Fruit fly (Drosophila melanogaster) whole organism, prepupa: ENCODE data around the gene CG2656.

Experiments
- CG11762 ChIP-seq: fragments of 200-800 bp; sonication (Bioruptor generic); optimal IDR thresholded peaks from 3 replicates; lab custom pipeline; 2016; ENCODE audit warnings: missing biosample characterization, missing genetic modification characterization; ENCODE audit not compliant: insufficient read depth
- CG11902 ChIP-seq: fragments of 200-800 bp; sonication (Bioruptor generic); optimal IDR thresholded peaks from 3 replicates; lab custom pipeline; 2016; ENCODE audit warnings: missing biosample characterization, missing genetic modification characterization
- CG15336 ChIP-seq: fragments of 200-800 bp; sonication (Bioruptor generic); IDR thresholded peaks from 2 replicates; pipeline ENCODE4 v1.3.6; 2022; ENCODE audit warnings: missing biosample characterization, missing genetic modification characterization
- CG1621 ChIP-seq: fragments of 200-800 bp; sonication (Bioruptor generic); optimal IDR thresholded peaks from 3 replicates; lab custom pipeline; 2018; ENCODE audit warnings: missing biosample characterization, mild to moderate bottlenecking, missing genetic modification characterization
- CG16779 ChIP-seq: fragments of 200-800 bp; sonication (Bioruptor generic); optimal IDR thresholded peaks from 3 replicates; lab custom pipeline; 2017; ENCODE audit warnings: missing biosample characterization, mild to moderate bottlenecking, missing genetic modification characterization
- CG31627 ChIP-seq: fragments of 200-800 bp; sonication (Bioruptor generic); optimal IDR thresholded peaks from 3 replicates; lab custom pipeline; 2016; ENCODE audit warnings: missing biosample characterization, missing genetic modification characterization
- CG3919 ChIP-seq: fragments of 200-800 bp; sonication (Bioruptor generic); optimal IDR thresholded peaks from 3 replicates; lab custom pipeline; 2016; ENCODE audit warnings: missing biosample characterization, missing genetic modification characterization
- CG4318 ChIP-seq: fragments of 200-800 bp; sonication (Bioruptor generic); optimal IDR thresholded peaks from 3 replicates; lab custom pipeline; 2017; ENCODE audit warnings: missing biosample characterization, mild to moderate bottlenecking, missing genetic modification characterization
- CG6163 ChIP-seq: fragments of 200-800 bp; sonication (Bioruptor generic); IDR thresholded peaks from 3 replicates; pipeline ENCODE4 v1.3.6; 2022; ENCODE audit warnings: missing biosample characterization, missing genetic modification characterization
- CG6276 ChIP-seq: fragments of 200-800 bp; sonication (Bioruptor generic); optimal IDR thresholded peaks from 2 replicates; lab custom pipeline; 2017; ENCODE audit warnings: missing biosample characterization, mild to moderate bottlenecking, missing genetic modification characterization
- CG6792 ChIP-seq: fragments of 200-800 bp; sonication (Bioruptor generic); optimal IDR thresholded peaks from 3 replicates; lab custom pipeline; 2016; ENCODE audit warnings: missing biosample characterization, missing genetic modification characterization
- CG6854 ChIP-seq: fragments of 200-800 bp; sonication (Bioruptor generic); optimal IDR thresholded peaks from 2 replicates; lab custom pipeline; 2017; ENCODE audit warnings: missing biosample characterization, mild to moderate bottlenecking, missing genetic modification characterization
- CG8119 ChIP-seq: fragments of 200-800 bp; sonication (Bioruptor generic); IDR thresholded peaks from 3 replicates; pipeline ENCODE4 v1.3.6; 2022; ENCODE audit warnings: missing biosample characterization, missing genetic modification characterization
- CG9139 ChIP-seq: fragments of 200-800 bp; sonication (Bioruptor generic); optimal IDR thresholded peaks from 3 replicates; lab custom pipeline; 2017; ENCODE audit warnings: missing biosample characterization, mild to moderate bottlenecking, missing genetic modification characterization
- Eip75B ChIP-seq: fragments of 200-800 bp; sonication (Bioruptor generic); optimal IDR thresholded peaks from 3 replicates; lab custom pipeline; 2016; ENCODE audit warnings: missing biosample characterization, missing genetic modification characterization
- Eip78C ChIP-seq: fragments of 200-800 bp; sonication (Bioruptor generic); peaks from one replicate; lab custom pipeline; 2016; ENCODE audit warnings: missing biosample characterization, missing genetic modification characterization
- Ets96B ChIP-seq: fragments of 200-800 bp; optimal IDR thresholded peaks from 2 replicates; lab custom pipeline; 2019; ENCODE audit warnings: missing biosample characterization, mild to moderate bottlenecking, missing genetic modification characterization, moderate library complexity
- Hr38 ChIP-seq: sonication (Bioruptor generic); optimal IDR thresholded peaks from 2 replicates; lab custom pipeline; 2016; ENCODE audit warnings: missing biosample characterization, missing genetic modification characterization
- Hr39 ChIP-seq: fragments of 200-800 bp; sonication (Bioruptor generic); optimal IDR thresholded peaks from 2 replicates; lab custom pipeline; 2016; ENCODE audit warnings: missing biosample characterization, missing genetic modification characterization
- Lpt ChIP-seq: fragments of 200-800 bp; sonication (Bioruptor generic); optimal IDR thresholded peaks from 3 replicates; lab custom pipeline; 2016; ENCODE audit warnings: missing biosample characterization, missing genetic modification characterization
- OdsH ChIP-seq: fragments of 200-800 bp; sonication (Bioruptor generic); optimal IDR thresholded peaks from 3 replicates; lab custom pipeline; 2016; ENCODE audit warnings: missing biosample characterization, missing genetic modification characterization
- Smox ChIP-seq: fragments of 200-800 bp; sonication (Bioruptor generic); optimal IDR thresholded peaks from 3 replicates; lab custom pipeline; 2016; ENCODE audit warnings: missing biosample characterization, missing genetic modification characterization
- Sox102F ChIP-seq: fragments of 200-800 bp; sonication (Bioruptor generic); optimal IDR thresholded peaks from 2 replicates; lab custom pipeline; 2016; ENCODE audit warnings: missing biosample characterization, mild to moderate bottlenecking, missing genetic modification characterization
- acj6 ChIP-seq: fragments of 200-800 bp; sonication (Bioruptor generic); optimal IDR thresholded peaks from 3 replicates; lab custom pipeline; 2016; ENCODE audit warnings: missing biosample characterization, missing genetic modification characterization
- fd59A ChIP-seq: fragments of 200-800 bp; sonication (Bioruptor generic); optimal IDR thresholded peaks from 2 replicates; lab custom pipeline; 2017; ENCODE audit warnings: missing biosample characterization, mild to moderate bottlenecking, missing genetic modification characterization, missing genetic modification reagents
- fkh ChIP-seq: fragments of 200-800 bp; sonication (Bioruptor generic); optimal IDR thresholded peaks from 3 replicates; lab custom pipeline; 2017; ENCODE audit warnings: missing biosample characterization, mild to moderate bottlenecking, missing genetic modification characterization, moderate library complexity
- lz ChIP-seq: fragments of 200-800 bp; sonication (Bioruptor generic); optimal IDR thresholded peaks from 3 replicates; lab custom pipeline; 2016; ENCODE audit warnings: missing biosample characterization, missing genetic modification characterization
- net ChIP-seq: fragments of 200-800 bp; sonication (Bioruptor generic); optimal IDR thresholded peaks from 3 replicates; lab custom pipeline; 2016; ENCODE audit warnings: missing biosample characterization, missing genetic modification characterization
- pdm3 ChIP-seq: fragments of 200-800 bp; sonication (Bioruptor generic); optimal IDR thresholded peaks from 3 replicates; lab custom pipeline; 2016; ENCODE audit warnings: missing biosample characterization, missing genetic modification characterization
- ss ChIP-seq, 2 experiments: fragments of 200-800 bp; sonication (Bioruptor generic); optimal IDR thresholded peaks; 2 replicates in 1 of 2; 3 replicates in 1 of 2; lab custom pipeline; 2017 to 2018; ENCODE audit warnings: mild to moderate bottlenecking in 2 of 2, missing biosample characterization in 2 of 2, missing genetic modification characterization in 2 of 2, moderate library complexity in 1 of 2
- topi ChIP-seq: fragments of 200-800 bp; sonication (Bioruptor generic); optimal IDR thresholded peaks from 3 replicates; lab custom pipeline; 2016; ENCODE audit warnings: missing biosample characterization, missing genetic modification characterization

The CG2656 gene

dm6 chr3R:7131260-7131659 lies 13.3 kb upstream of the CG2656 start, which contains the start of gene CG31493:
TSS of gene CG31493 (plus strand) at chr3R:7131560.
- TF ChIP-seq fkh (GFP tag; lab: Kevin White, UChicago) (no peak), OdsH (GFP tag; lab: Kevin White, UChicago) (no peak), Eip75B (GFP tag; lab: Kevin White, UChicago) (no peak), Hr39 (GFP tag; lab: Kevin White, UChicago) (no peak), CG6792 (no peak), CG6163 (GFP tag; lab: Robert Waterston, UW) (no peak)

- TF ChIP-seq CG1621 (tag; lab: Kevin White, UChicago) (no peak), CG15336 (GFP tag; lab: Robert Waterston, UW) (no peak), CG9139 (no peak), Eip78C (no peak), Hr38 (no peak), Lpt (GFP tag; lab: Kevin White, UChicago) (no peak), CG3919 (GFP tag; lab: Kevin White, UChicago) (no peak)
- TF ChIP-seq, all 60 proteins: peak for 0
These were observed 9.6 kb upstream of the CG2656 start for dm6 chr3R:7134715-7135505.

- no peak for TF ChIP-seq fd59A
- no peak for TF ChIP-seq Eip78C
- TF ChIP-seq CG6163 (GFP tag; lab: Robert Waterston, UW), result no peak
- no peak for TF ChIP-seq Sox102F (GFP tag; lab: Kevin White, UChicago)
- TF ChIP-seq CG6276, result no peak
- TF ChIP-seq net (GFP tag; lab: Kevin White, UChicago), result no peak
- TF ChIP-seq ss (GFP tag; optimal IDR thresholded peaks at IDR 0.05; lab: Kevin White, UChicago), result no peak
- no peak for TF ChIP-seq OdsH (GFP tag; lab: Kevin White, UChicago)
- TF ChIP-seq CG11902 (GFP tag; lab: Kevin White, UChicago), result no peak
- no peak for TF ChIP-seq topi (GFP tag; lab: Kevin White, UChicago)
- TF ChIP-seq CG11762 (GFP tag; lab: Kevin White, UChicago), result no peak
- no peak for TF ChIP-seq Lpt (GFP tag; lab: Kevin White, UChicago)
- TF ChIP-seq CG8119 (GFP tag; lab: Robert Waterston, UW), result no peak
- TF ChIP-seq CG6854 (GFP tag; lab: Kevin White, UChicago), result no peak
- no peak for TF ChIP-seq Smox (GFP tag; lab: Kevin White, UChicago)
These were observed 8.6 kb upstream of the CG2656 start, which contains the start of gene Fer1 for dm6 chr3R:7135881-7136280. TSS of gene Fer1 (plus strand) at chr3R:7136206.

- TF ChIP-seq CG4318 (GFP tag; lab: Kevin White, UChicago) (no peak), CG31627 (GFP tag; lab: Kevin White, UChicago) (no peak), Hr38 (no peak), ss (GFP tag; optimal IDR thresholded peaks at IDR 0.05; lab: Kevin White, UChicago) (no peak), pdm3 (GFP tag; lab: Kevin White, UChicago) (no peak), Ets96B (tag; lab: Kevin White, UChicago) (no peak), Eip75B (GFP tag; lab: Kevin White, UChicago) (no peak), CG1621 (tag; lab: Kevin White, UChicago) (no peak), acj6 (GFP tag; lab: Kevin White, UChicago) (no peak), lz (GFP tag; lab: Kevin White, UChicago) (no peak), CG6854 (GFP tag; lab: Kevin White, UChicago) (no peak), topi (GFP tag; lab: Kevin White, UChicago) (no peak), CG16779 (tag; lab: Kevin White, UChicago) (no peak), CG6276 (no peak)
These were observed 7.3 kb upstream of the CG2656 start for dm6 chr3R:7137207-7137606.

- TF ChIP-seq Hr38, result no peak
- no peak for TF ChIP-seq Eip78C
- no peak for TF ChIP-seq CG6276
- TF ChIP-seq, all 60 proteins: peak for 0
These were observed 6.5 kb upstream of the CG2656 start for dm6 chr3R:7138058-7138457.
